Fruit fly (Drosophila melanogaster) Kc167 (cell line): Measurements from ENCODE around the gene CG18789.

Experiments used
- Myc ChIP-seq: fragments of >200 bp; optimal IDR thresholded peaks from 2 replicates; lab custom pipeline; 2017; ENCODE audit warnings: missing external identifiers
- Sin3A ChIP-seq: fragments of >200 bp; optimal IDR thresholded peaks from 2 replicates; lab custom pipeline; 2018; ENCODE audit warnings: missing external identifiers
- insv ChIP-seq: fragments of >200 bp; optimal IDR thresholded peaks from 3 replicates; lab custom pipeline; 2018; ENCODE audit warnings: missing external identifiers
- psq ChIP-seq: fragments of >200 bp; optimal IDR thresholded peaks from 2 replicates; lab custom pipeline; 2017; ENCODE audit warnings: missing external identifiers

- TF ChIP-seq psq (lab: Kevin White, UChicago): no peak
- TF ChIP-seq Myc: no peak
- TF ChIP-seq insv (lab: Kevin White, UChicago): no peak
- TF ChIP-seq Sin3A (lab: Kevin White, UChicago): no peak
These were observed 11.4 kb upstream of the CG18789 start for dm6 chr2L:12006397-12007330.
